Fruit fly (Drosophila melanogaster): ENCODE data around the gene Eig71Ea.

DNA sequence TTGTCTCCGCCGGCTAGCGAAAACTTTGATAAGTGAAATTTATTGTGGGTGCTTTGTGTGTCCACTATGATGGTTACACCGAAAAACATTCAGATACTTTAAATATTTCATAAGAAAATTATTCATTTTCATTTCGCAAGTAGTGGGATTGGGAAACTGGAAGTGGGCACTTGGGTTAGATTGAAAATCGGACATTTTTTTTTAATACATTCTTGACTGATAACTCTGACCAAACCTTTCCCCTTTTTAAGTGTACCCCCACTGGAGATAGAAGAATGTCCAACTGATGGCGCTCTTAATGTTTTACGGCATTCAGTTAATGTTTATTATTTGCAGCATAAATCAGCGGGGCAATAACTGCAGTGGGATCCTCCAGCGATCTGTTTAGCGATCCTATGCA lies 28.2 kb upstream of the Eig71Ea start:
- TF ChIP-seq EcR (GFP tag; optimal IDR thresholded peaks at IDR 0.05) (no peak), CG8301 (tag; optimal IDR thresholded peaks at IDR 0.05) (no peak), Snoo (tag; optimal IDR thresholded peaks at IDR 0.05) (no peak), CG10348 (GFP tag; IDR thresholded peaks at IDR 0.05) (no peak), rn (GFP tag; IDR thresholded peaks at IDR 0.05) (no peak), CG15710 (tag; optimal IDR thresholded peaks at IDR 0.05) (no peak), CG4496 (GFP tag; IDR thresholded peaks at IDR 0.05) (no peak), CG12605 (GFP tag; IDR thresholded peaks at IDR 0.05) (no peak), Pif1B (GFP tag; optimal IDR thresholded peaks at IDR 0.05) (no peak)

Measured in whole organism, pupa.